Worm (Caenorhabditis elegans) whole organism, L4 larva: ENCODE results near the gene unc-2.

ENCODE experiments used
- Y75B8A.6 ChIP-seq: fragments of 200-800 bp; sonication (Bioruptor generic); IDR thresholded peaks from 2 replicates; pipeline ENCODE4 v1.3.6; 2022; ENCODE audit warnings: missing genetic modification reagents, missing genetic modification characterization, missing compliant biosample characterization
- aly-2 ChIP-seq: sonication (generic microtip); optimal IDR thresholded peaks from 2 replicates; lab custom pipeline; 2018; ENCODE audit warnings: missing biosample characterization, missing genetic modification characterization
- ama-1 ChIP-seq: fragments of 150-350 bp; optimal IDR thresholded peaks from 2 replicates; lab custom pipeline; 2014; ENCODE audit warnings: inconsistent platforms, mixed read lengths
- ceh-28 ChIP-seq: fragments of 150-350 bp; optimal IDR thresholded peaks from 2 replicates; lab custom pipeline; 2014; ENCODE audit warnings: missing biosample characterization, missing genetic modification reagents, missing genetic modification characterization
- ceh-82 ChIP-seq: sonication (generic microtip); optimal IDR thresholded peaks from 2 replicates; lab custom pipeline; 2017; ENCODE audit warnings: missing biosample characterization, missing genetic modification characterization
- ctbp-1 ChIP-seq: fragments of 200-800 bp; sonication (Bioruptor generic); IDR thresholded peaks from 2 replicates; pipeline ENCODE4 v1.3.6; 2022; ENCODE audit warnings: missing genetic modification reagents, missing genetic modification characterization, missing compliant biosample characterization
- dpl-1 ChIP-seq: fragments of 150-350 bp; optimal IDR thresholded peaks from 2 replicates; lab custom pipeline; 2014; ENCODE audit warnings: missing biosample characterization, missing genetic modification reagents, missing genetic modification characterization
- egl-43 ChIP-seq: fragments of 200-800 bp; sonication (Bioruptor generic); IDR thresholded peaks from 2 replicates; pipeline ENCODE4 v1.3.6; 2022; ENCODE audit warnings: missing genetic modification reagents, missing genetic modification characterization, missing compliant biosample characterization
- lin-15B ChIP-seq: fragments of 150-350 bp; sonication (generic microtip); optimal IDR thresholded peaks from 3 replicates; lab custom pipeline; 2014; ENCODE audit warnings: missing biosample characterization, missing genetic modification characterization
- lin-29 ChIP-seq: fragments of 200-800 bp; sonication (Bioruptor generic); IDR thresholded peaks from 2 replicates; pipeline ENCODE4 v1.3.6; 2022; ENCODE audit warnings: missing genetic modification reagents, missing genetic modification characterization, missing compliant biosample characterization
- nhr-11 ChIP-seq: fragments of 150-350 bp; optimal IDR thresholded peaks from 2 replicates; lab custom pipeline; 2014; ENCODE audit warnings: missing biosample characterization, missing genetic modification characterization
- nhr-77 ChIP-seq: fragments of 150-350 bp; optimal IDR thresholded peaks from 2 replicates; lab custom pipeline; 2014; ENCODE audit warnings: missing biosample characterization, missing genetic modification characterization
- unc-62 ChIP-seq, 3 experiments: fragments of 150-350 bp in 1 of 3; sonication (generic microtip); optimal IDR thresholded peaks in 2 of 3; peaks in 1 of 3; 1 replicate in 1 of 3; 2 replicates in 2 of 3; lab custom pipeline; 2014 to 2017; ENCODE audit warnings: missing biosample characterization in 3 of 3, missing genetic modification characterization in 3 of 3, missing genetic modification reagents in 3 of 3, missing genotype in 1 of 3

ce11 chrX:2754036-2754941 is 9.0 kb downstream of the unc-2 start:
- TF ChIP-seq lin-29 (GFP tag; lab: Robert Waterston, UW) = no peak
- no peak for TF ChIP-seq Y75B8A.6 (GFP tag; lab: Robert Waterston, UW)
- TF ChIP-seq aly-2 (tag; lab: Kevin White, UChicago) = no peak
- no peak for TF ChIP-seq ctbp-1 (GFP tag; lab: Robert Waterston, UW)
- no peak for TF ChIP-seq lin-15B (tag; lab: Kevin White, UChicago)
- TF ChIP-seq dpl-1 = no peak
- no peak for TF ChIP-seq unc-62 (GFP tag; optimal IDR thresholded peaks at IDR 0.05 in 1 of 2; lab: Kevin White, UChicago)
- no peak for TF ChIP-seq unc-62 (tag; optimal IDR thresholded peaks at IDR 0.05; lab: Kevin White, UChicago)
- no peak for TF ChIP-seq nhr-11 (tag; lab: Kevin White, UChicago)
- no peak for TF ChIP-seq nhr-77
- no peak for TF ChIP-seq ceh-82 (tag; lab: Kevin White, UChicago)
- no peak for TF ChIP-seq ama-1 (lab: Kevin White, UChicago)
- TF ChIP-seq egl-43 (GFP tag; lab: Robert Waterston, UW) = no peak
- no peak for TF ChIP-seq ceh-28 (tag; lab: Kevin White, UChicago)
